Worm (Caenorhabditis elegans): ENCODE results near the gene ppm-1.G.
A peak's percentile ranks its signal among the peaks of the same experiment; 100 is the strongest.

ppm-1.G gene

ce11 chrIII:789604-790003 is 6.1 kb downstream of the ppm-1.G start (continued):
- no peak for TF ChIP-seq nhr-12 (tag; optimal IDR thresholded peaks at IDR 0.05)
- peak; percentile 69 for TF ChIP-seq nhr-71 (tag; optimal IDR thresholded peaks at IDR 0.05)
- TF ChIP-seq F16B12.6 (tag; optimal IDR thresholded peaks at IDR 0.05): no peak
- no peak for TF ChIP-seq tbx-2 (tag; optimal IDR thresholded peaks at IDR 0.05)
- TF ChIP-seq sox-4 (tag; optimal IDR thresholded peaks at IDR 0.05): peak; percentile 85
- TF ChIP-seq ets-5 (GFP tag; IDR thresholded peaks at IDR 0.05): no peak
- TF ChIP-seq lsy-2 (tag; optimal IDR thresholded peaks at IDR 0.05): peak in 1 of 2 experiments; percentile 24
- no peak for TF ChIP-seq ceh-63 (GFP tag; optimal IDR thresholded peaks at IDR 0.05)
- TF ChIP-seq xbp-1 (tag; optimal IDR thresholded peaks at IDR 0.05): peak; percentile 7
- no peak for TF ChIP-seq elt-3 (tag; optimal IDR thresholded peaks at IDR 0.05)
- no peak for TF ChIP-seq rnt-1 (tag; optimal IDR thresholded peaks at IDR 0.05)
- no peak for TF ChIP-seq snu-23 (GFP tag; optimal IDR thresholded peaks at IDR 0.05)
- TF ChIP-seq nhr-90 (tag; optimal IDR thresholded peaks at IDR 0.05; ENCODE audit: poor library complexity): no peak
- TF ChIP-seq nhr-20 (tag; optimal IDR thresholded peaks at IDR 0.05): no peak
- TF ChIP-seq lin-14 (GFP tag; optimal IDR thresholded peaks at IDR 0.05): peak; percentile 20
- TF ChIP-seq lin-15B (tag; optimal IDR thresholded peaks at IDR 0.05): no peak
- TF ChIP-seq hlh-4 (tag; optimal IDR thresholded peaks at IDR 0.05): no peak
- TF ChIP-seq nhr-85 (tag): peak; percentile 35
- TF ChIP-seq ces-1 (GFP tag; optimal IDR thresholded peaks at IDR 0.05): no peak
- peak; percentile 56 for TF ChIP-seq nhr-47 (tag; optimal IDR thresholded peaks at IDR 0.05)
- TF ChIP-seq fos-1 (tag; optimal IDR thresholded peaks at IDR 0.05): no peak
- TF ChIP-seq zag-1 (tag; optimal IDR thresholded peaks at IDR 0.05): no peak
- no peak for TF ChIP-seq irx-1 (tag; optimal IDR thresholded peaks at IDR 0.05)
- TF ChIP-seq swsn-7 (tag; optimal IDR thresholded peaks at IDR 0.05): peak; percentile 3
- no peak for TF ChIP-seq tlp-1 (tag; optimal IDR thresholded peaks at IDR 0.05)
- TF ChIP-seq lin-13 (GFP tag; optimal IDR thresholded peaks at IDR 0.05): no peak
- no peak for TF ChIP-seq nhr-76 (tag; optimal IDR thresholded peaks at IDR 0.05)
- TF ChIP-seq C34B4.2 (tag; optimal IDR thresholded peaks at IDR 0.05): no peak
- no peak for TF ChIP-seq C16A3.4 (tag; optimal IDR thresholded peaks at IDR 0.05)
- TF ChIP-seq dpl-1 (GFP tag; optimal IDR thresholded peaks at IDR 0.05): no peak
- no peak for TF ChIP-seq nhr-77 (tag; optimal IDR thresholded peaks at IDR 0.05)
- no peak for TF ChIP-seq unc-98 (GFP tag; IDR thresholded peaks at IDR 0.05)
- no peak for TF ChIP-seq pax-3 (tag; optimal IDR thresholded peaks at IDR 0.05)
- TF ChIP-seq snpc-4 (tag; optimal IDR thresholded peaks at IDR 0.05): no peak
- TF ChIP-seq pqm-1 (tag; optimal IDR thresholded peaks at IDR 0.05): no peak
- TF ChIP-seq ceh-82 (tag; optimal IDR thresholded peaks at IDR 0.05): no peak

ce11 chrIII:790591-790990 is 7.1 kb downstream of the ppm-1.G start:
- TF ChIP-seq nhr-47 (tag; optimal IDR thresholded peaks at IDR 0.05) (peak; percentile 57), pax-3 (tag; optimal IDR thresholded peaks at IDR 0.05) (peak; percentile 46), nhr-71 (tag; optimal IDR thresholded peaks at IDR 0.05) (peak; percentile 13), fkh-8 (tag; optimal IDR thresholded peaks at IDR 0.05) (peak; percentile 39), efl-1 (optimal IDR thresholded peaks at IDR 0.05) (no peak), efl-1 (GFP tag; optimal IDR thresholded peaks at IDR 0.05 in 1 of 2) (peak in 1 of 2 experiments; percentile 77), blmp-1 (tag; optimal IDR thresholded peaks at IDR 0.05) (no peak), pqm-1 (tag; optimal IDR thresholded peaks at IDR 0.05) (no peak), sox-4 (tag; optimal IDR thresholded peaks at IDR 0.05) (peak; percentile 58), dsc-1 (tag; optimal IDR thresholded peaks at IDR 0.05) (peak; percentile 91), irx-1 (tag; optimal IDR thresholded peaks at IDR 0.05) (no peak)

- peak; percentile 50 for TF ChIP-seq C04F5.9 (tag; optimal IDR thresholded peaks at IDR 0.05)
- TF ChIP-seq ztf-4 (tag; optimal IDR thresholded peaks at IDR 0.05): peak; percentile 16
- TF ChIP-seq lin-39 (tag; optimal IDR thresholded peaks at IDR 0.05): peak; percentile 40
- peak in 2 of 6 experiments; percentile 37 to 44 for TF ChIP-seq elt-3 (tag; optimal IDR thresholded peaks at IDR 0.05)
- peak; percentile 89 for TF ChIP-seq rnt-1 (tag; optimal IDR thresholded peaks at IDR 0.05)
- TF ChIP-seq lin-13 (GFP tag; optimal IDR thresholded peaks at IDR 0.05): peak; percentile 70
- peak; percentile 72 for TF ChIP-seq unc-86 (tag; optimal IDR thresholded peaks at IDR 0.05)
- TF ChIP-seq lin-35 (GFP tag; optimal IDR thresholded peaks at IDR 0.05): peak; percentile 79 to 89
- TF ChIP-seq ets-5 (GFP tag; IDR thresholded peaks at IDR 0.05): no peak
- peak; percentile 62 for TF ChIP-seq elt-2 (tag; optimal IDR thresholded peaks at IDR 0.05)
- TF ChIP-seq nhr-20 (tag; optimal IDR thresholded peaks at IDR 0.05): peak; percentile 73
- TF ChIP-seq nhr-84 (tag; optimal IDR thresholded peaks at IDR 0.05): no peak
- TF ChIP-seq isw-1 (GFP tag; IDR thresholded peaks at IDR 0.05): peak; percentile 78
- TF ChIP-seq vab-15 (tag; optimal IDR thresholded peaks at IDR 0.05): peak; percentile 24
- TF ChIP-seq hlh-4 (tag; optimal IDR thresholded peaks at IDR 0.05): no peak
- TF ChIP-seq C34B4.2 (tag; optimal IDR thresholded peaks at IDR 0.05): no peak
- peak; percentile 99 for TF ChIP-seq lsy-2 (tag; optimal IDR thresholded peaks at IDR 0.05)
- peak; percentile 27 for TF ChIP-seq fkh-4 (tag; optimal IDR thresholded peaks at IDR 0.05; ENCODE audit: borderline replicate concordance)
- TF ChIP-seq sox-4 (tag; optimal IDR thresholded peaks at IDR 0.05): no peak
- TF ChIP-seq swsn-7 (tag; optimal IDR thresholded peaks at IDR 0.05): peak; percentile 76
- peak; percentile 77 for TF ChIP-seq dsc-1 (tag; optimal IDR thresholded peaks at IDR 0.05)
These were observed 10.1 kb downstream of the ppm-1.G start, which contains the start of gene snt-2 for ce11 chrIII:793595-793994. Gene snt-2, minus strand, starts transcription at chrIII:793733.

All from whole organism, L1 larva.